Fruit fly (Drosophila melanogaster): ENCODE data around the gene ringer.

ringer gene

dm6 chr3L:16381184-16381797 lies 22.1 kb upstream of the ringer start, which contains the start of gene Agpat4 (continued):
- TF ChIP-seq sqz (GFP tag; optimal IDR thresholded peaks at IDR 0.05): no peak
- TF ChIP-seq gsb-n (tag; optimal IDR thresholded peaks at IDR 0.05): no peak
- no peak for TF ChIP-seq Gsc (GFP tag; IDR thresholded peaks at IDR 0.05)
- TF ChIP-seq Sin3A (optimal IDR thresholded peaks at IDR 0.05): peak; percentile 31
- no peak for TF ChIP-seq CG13424 (tag; optimal IDR thresholded peaks at IDR 0.05)
- TF ChIP-seq hkb (optimal IDR thresholded peaks at IDR 0.05): no peak
- TF ChIP-seq hkb (GFP tag; IDR thresholded peaks at IDR 0.05): no peak
- TF ChIP-seq jigr1 (GFP tag; IDR thresholded peaks at IDR 0.05): no peak
- TF ChIP-seq phol (tag; optimal IDR thresholded peaks at IDR 0.05): peak; percentile 23
- no peak for TF ChIP-seq CG6791 (GFP tag; IDR thresholded peaks at IDR 0.05; ENCODE audit: partially characterized antibody)
- TF ChIP-seq ttk (GFP tag; IDR thresholded peaks at IDR 0.05): 0 out of 2 replicates have a peak, but pooled peaks have one; percentile 49
- peak; percentile 88 for TF ChIP-seq exex (tag; optimal IDR thresholded peaks at IDR 0.05)
- no peak for TF ChIP-seq CG3281 (GFP tag; optimal IDR thresholded peaks at IDR 0.05)
- TF ChIP-seq kah (GFP tag; optimal IDR thresholded peaks at IDR 0.05): no peak
- no peak for TF ChIP-seq CG16815 (GFP tag; optimal IDR thresholded peaks at IDR 0.05)
- TF ChIP-seq kni (GFP tag; optimal IDR thresholded peaks at IDR 0.05): peak; percentile 14
- peak in 1 of 2 experiments; percentile 74 for TF ChIP-seq crp (GFP tag; optimal IDR thresholded peaks at IDR 0.05)
- no peak for TF ChIP-seq scrt (GFP tag; optimal IDR thresholded peaks at IDR 0.05)
- TF ChIP-seq CG3065 (GFP tag; optimal IDR thresholded peaks at IDR 0.05): peak; percentile 1
- TF ChIP-seq CG2116 (GFP tag; optimal IDR thresholded peaks at IDR 0.05): peak; percentile 15
- TF ChIP-seq lola (GFP tag; optimal IDR thresholded peaks at IDR 0.05): no peak
- no peak for TF ChIP-seq Taf1 (GFP tag; IDR thresholded peaks at IDR 0.05)
- TF ChIP-seq CG1832 (GFP tag; optimal IDR thresholded peaks at IDR 0.05): no peak
- TF ChIP-seq mirr (GFP tag; optimal IDR thresholded peaks at IDR 0.05): peak; percentile 87
- TF ChIP-seq Sry-δ (GFP tag; optimal IDR thresholded peaks at IDR 0.05): peak; percentile 40
- peak; percentile 98 for TF ChIP-seq GATAe (GFP tag; conservative IDR thresholded peaks at IDR 0.05)
- TF ChIP-seq mld (GFP tag; IDR thresholded peaks at IDR 0.05; ENCODE audit: partially characterized antibody): no peak
- no peak for TF ChIP-seq CG31224 (GFP tag; IDR thresholded peaks at IDR 0.05)
- TF ChIP-seq CG17612 (GFP tag; IDR thresholded peaks at IDR 0.05): no peak
- TF ChIP-seq Med (GFP tag): peak; percentile 2
- TF ChIP-seq odd (GFP tag; optimal IDR thresholded peaks at IDR 0.05): no peak
- no peak for TF ChIP-seq CG2202 (tag; optimal IDR thresholded peaks at IDR 0.05)
- TF ChIP-seq Pdp1 (GFP tag; optimal IDR thresholded peaks at IDR 0.05): peak in 1 of 2 experiments; percentile 16
- no peak for TF ChIP-seq CG2678 (tag; optimal IDR thresholded peaks at IDR 0.05)
- TF ChIP-seq Oaz (GFP tag; IDR thresholded peaks at IDR 0.05): no peak
- TF ChIP-seq peb (GFP tag; IDR thresholded peaks at IDR 0.05): no peak
- no peak for TF ChIP-seq CG6765 (GFP tag; optimal IDR thresholded peaks at IDR 0.05)
- no peak for TF ChIP-seq jumu (GFP tag; optimal IDR thresholded peaks at IDR 0.05)
- no peak for TF ChIP-seq CG30403 (GFP tag; optimal IDR thresholded peaks at IDR 0.05)
- TF ChIP-seq CG9437 (GFP tag; optimal IDR thresholded peaks at IDR 0.05): peak; percentile 51
- TF ChIP-seq B-H1 (GFP tag; IDR thresholded peaks at IDR 0.05): no peak
- TF ChIP-seq CG2889 (GFP tag; IDR thresholded peaks at IDR 0.05): no peak
- no peak for TF ChIP-seq CG7963 (GFP tag; IDR thresholded peaks at IDR 0.05; ENCODE audit: partially characterized antibody)
- no peak for TF ChIP-seq CG15011 (GFP tag; optimal IDR thresholded peaks at IDR 0.05)
- no peak for TF ChIP-seq Trl (optimal IDR thresholded peaks at IDR 0.05)
- no peak for TF ChIP-seq Trl (GFP tag; optimal IDR thresholded peaks at IDR 0.05)
- no peak; the same call in 2 of the 3 replicates for TF ChIP-seq CG17361 (GFP tag; IDR thresholded peaks at IDR 0.05)
- no peak for TF ChIP-seq emc (GFP tag; optimal IDR thresholded peaks at IDR 0.05)
- no peak for TF ChIP-seq CG6175 (GFP tag; IDR thresholded peaks at IDR 0.05)
- no peak for TF ChIP-seq H2.0 (GFP tag; IDR thresholded peaks at IDR 0.05)
- TF ChIP-seq CG4617 (GFP tag; optimal IDR thresholded peaks at IDR 0.05; ENCODE audit: borderline replicate concordance): peak; percentile 26

Data from whole organism, embryonic.